Worm (Caenorhabditis elegans) whole organism, L4 larva: ENCODE measurements around the gene F48F7.3.

Source experiments
- F10B5.3 ChIP-seq: sonication (generic microtip); optimal IDR thresholded peaks from 2 replicates; lab custom pipeline; 2016; ENCODE audit warnings: mild to moderate bottlenecking, missing genetic modification characterization, missing compliant biosample characterization
- F37D6.2 ChIP-seq: sonication (generic microtip); optimal IDR thresholded peaks from 2 replicates; lab custom pipeline; 2016; ENCODE audit warnings: mild to moderate bottlenecking, missing genetic modification characterization, missing compliant biosample characterization
- R02D3.7 ChIP-seq: fragments of 150-350 bp; sonication (generic microtip); optimal IDR thresholded peaks from 3 replicates; lab custom pipeline; 2014; ENCODE audit warnings: missing biosample characterization, missing genetic modification characterization
- Y48G9A.11 ChIP-seq: fragments of 200-800 bp; sonication (Bioruptor generic); IDR thresholded peaks from 2 replicates; pipeline ENCODE4 v1.3.6; 2022; ENCODE audit warnings: missing genetic modification reagents, missing genetic modification characterization, missing compliant biosample characterization
- Y75B8A.6 ChIP-seq: fragments of 200-800 bp; sonication (Bioruptor generic); IDR thresholded peaks from 2 replicates; pipeline ENCODE4 v1.3.6; 2022; ENCODE audit warnings: missing genetic modification reagents, missing genetic modification characterization, missing compliant biosample characterization
- aha-1 ChIP-seq: fragments of 150-350 bp; peaks from one replicate; lab custom pipeline; 2014; ENCODE audit warnings: missing biosample characterization, missing genetic modification characterization
- ama-1 ChIP-seq: fragments of 150-350 bp; optimal IDR thresholded peaks from 2 replicates; lab custom pipeline; 2014; ENCODE audit warnings: inconsistent platforms, mixed read lengths
- arid-1 ChIP-seq: fragments of 200-800 bp; sonication (Bioruptor generic); conservative IDR thresholded peaks from 2 replicates; pipeline ENCODE4 v1.3.6; 2022; ENCODE audit warnings: missing genetic modification reagents, missing genetic modification characterization, missing compliant biosample characterization
- daf-16 ChIP-seq, 3 experiments: sonication (generic microtip); optimal IDR thresholded peaks; 2 replicates each; lab custom pipeline; 2016 to 2017; ENCODE audit warnings: missing genetic modification characterization in 3 of 3, missing genetic modification reagents in 3 of 3, mild to moderate bottlenecking in 2 of 3, missing compliant biosample characterization in 2 of 3, missing biosample characterization in 1 of 3, moderate library complexity in 1 of 3
- dmd-6 ChIP-seq: fragments of 200-800 bp; sonication (Bioruptor generic); IDR thresholded peaks from 2 replicates; pipeline ENCODE4 v1.3.6; 2022; ENCODE audit warnings: missing genetic modification reagents, missing genetic modification characterization, missing compliant biosample characterization
- dpl-1 ChIP-seq: fragments of 150-350 bp; optimal IDR thresholded peaks from 2 replicates; lab custom pipeline; 2014; ENCODE audit warnings: missing biosample characterization, missing genetic modification reagents, missing genetic modification characterization
- duxl-1 ChIP-seq: sonication (generic microtip); optimal IDR thresholded peaks from 2 replicates; lab custom pipeline; 2016; ENCODE audit warnings: mild to moderate bottlenecking, missing genetic modification characterization, moderate library complexity, missing compliant biosample characterization; ENCODE audit not compliant: poor library complexity
- dve-1 ChIP-seq: sonication (generic microtip); optimal IDR thresholded peaks from 2 replicates; lab custom pipeline; 2017; ENCODE audit warnings: antibody characterized with exemption, mild to moderate bottlenecking, missing genetic modification characterization, missing compliant biosample characterization; ENCODE audit not compliant: insufficient read depth
- egl-43 ChIP-seq: fragments of 200-800 bp; sonication (Bioruptor generic); IDR thresholded peaks from 2 replicates; pipeline ENCODE4 v1.3.6; 2022; ENCODE audit warnings: missing genetic modification reagents, missing genetic modification characterization, missing compliant biosample characterization
- fkh-10 ChIP-seq: fragments of 150-350 bp; optimal IDR thresholded peaks from 2 replicates; lab custom pipeline; 2014; ENCODE audit warnings: missing biosample characterization, missing genetic modification reagents, missing genetic modification characterization
- hlh-11 ChIP-seq: fragments of 200-800 bp; sonication (Bioruptor generic); optimal IDR thresholded peaks from 2 replicates; lab custom pipeline; 2018; ENCODE audit warnings: mild to moderate bottlenecking, missing genetic modification characterization, missing compliant biosample characterization
- hlh-30 ChIP-seq: sonication (generic microtip); optimal IDR thresholded peaks from 2 replicates; lab custom pipeline; 2017; ENCODE audit warnings: antibody characterized with exemption, mild to moderate bottlenecking, missing genetic modification characterization, missing compliant biosample characterization; ENCODE audit not compliant: insufficient read depth
- hmg-1.1 ChIP-seq: fragments of 200-800 bp; sonication (Bioruptor generic); IDR thresholded peaks from 2 replicates; pipeline ENCODE4 v1.3.6; 2022; ENCODE audit warnings: missing genetic modification reagents, missing genetic modification characterization, missing compliant biosample characterization
- lin-13 ChIP-seq: fragments of 150-350 bp; optimal IDR thresholded peaks from 2 replicates; lab custom pipeline; 2014; ENCODE audit warnings: missing biosample characterization, missing genetic modification reagents, missing genetic modification characterization
- lsy-2 ChIP-seq, 2 experiments: fragments of 150-350 bp in 1 of 2; sonication (generic microtip) in 1 of 2; optimal IDR thresholded peaks; 2 replicates each; lab custom pipeline; 2014 to 2017; ENCODE audit warnings: missing biosample characterization in 2 of 2, missing genetic modification characterization in 2 of 2
- madf-9 ChIP-seq: fragments of 200-800 bp; sonication (Bioruptor generic); conservative IDR thresholded peaks from 2 replicates; pipeline ENCODE4 v1.3.6; 2022; ENCODE audit warnings: missing genetic modification reagents, missing genetic modification characterization, missing compliant biosample characterization
- mdt-29 ChIP-seq: fragments of 200-800 bp; sonication (Bioruptor generic); IDR thresholded peaks from 2 replicates; pipeline ENCODE4 v1.3.6; 2022; ENCODE audit warnings: missing genetic modification reagents, missing genetic modification characterization, missing compliant biosample characterization
- mep-1 ChIP-seq: fragments of 150-350 bp; sonication (generic microtip); optimal IDR thresholded peaks from 3 replicates; lab custom pipeline; 2014; ENCODE audit warnings: missing biosample characterization, missing genetic modification characterization
- mes-2 ChIP-seq: sonication (generic microtip); optimal IDR thresholded peaks from 2 replicates; lab custom pipeline; 2016; ENCODE audit warnings: missing genotype, mild to moderate bottlenecking, missing genetic modification characterization, missing compliant biosample characterization; ENCODE audit not compliant: poor library complexity, severe bottlenecking
- mxl-3 ChIP-seq: fragments of 200-800 bp; sonication (Bioruptor generic); optimal IDR thresholded peaks from 2 replicates; lab custom pipeline; 2018; ENCODE audit warnings: mild to moderate bottlenecking, missing genetic modification characterization, missing compliant biosample characterization
- nhr-10 ChIP-seq: fragments of 150-350 bp; optimal IDR thresholded peaks from 2 replicates; lab custom pipeline; 2014; ENCODE audit warnings: missing biosample characterization, missing genetic modification characterization
- nhr-11 ChIP-seq: fragments of 150-350 bp; optimal IDR thresholded peaks from 2 replicates; lab custom pipeline; 2014; ENCODE audit warnings: missing biosample characterization, missing genetic modification characterization
- nhr-28 ChIP-seq: fragments of 150-350 bp; optimal IDR thresholded peaks from 2 replicates; lab custom pipeline; 2014; ENCODE audit warnings: missing biosample characterization, missing genetic modification characterization
- nhr-41 ChIP-seq: fragments of 200-800 bp; sonication (Bioruptor generic); IDR thresholded peaks from 2 replicates; pipeline ENCODE4 v1.3.6; 2022; ENCODE audit warnings: missing genetic modification reagents, missing genetic modification characterization, missing compliant biosample characterization
- nhr-42 ChIP-seq: fragments of 200-800 bp; sonication (Bioruptor generic); IDR thresholded peaks from 2 replicates; pipeline ENCODE4 v1.3.6; 2022; ENCODE audit warnings: missing genetic modification characterization, missing compliant biosample characterization
- nhr-48 ChIP-seq: sonication (generic microtip); optimal IDR thresholded peaks from 2 replicates; lab custom pipeline; 2016; ENCODE audit warnings: mild to moderate bottlenecking, missing genetic modification characterization, missing compliant biosample characterization
- nhr-6 ChIP-seq: fragments of 150-350 bp; optimal IDR thresholded peaks from 2 replicates; lab custom pipeline; 2014; ENCODE audit warnings: missing biosample characterization, missing genetic modification characterization
- nhr-77 ChIP-seq: fragments of 150-350 bp; optimal IDR thresholded peaks from 2 replicates; lab custom pipeline; 2014; ENCODE audit warnings: missing biosample characterization, missing genetic modification characterization
- pha-4 ChIP-seq, 2 experiments: fragments of 150-350 bp in 1 of 2; fragments of 200-800 bp in 1 of 2; sonication (Bioruptor generic) in 1 of 2; IDR thresholded peaks in 1 of 2; optimal IDR thresholded peaks in 1 of 2; 2 replicates each; pipeline versions ENCODE4 v1.3.6 to Lab custom; 2014 to 2022; ENCODE audit warnings: missing genetic modification characterization in 2 of 2, missing genetic modification reagents in 2 of 2, missing biosample characterization in 1 of 2, missing compliant biosample characterization in 1 of 2
- rbr-2 ChIP-seq: sonication (generic microtip); optimal IDR thresholded peaks from 2 replicates; lab custom pipeline; 2016; ENCODE audit warnings: missing genotype, missing genetic modification characterization, missing compliant biosample characterization
- saeg-2 ChIP-seq: fragments of 200-800 bp; sonication (Bioruptor generic); IDR thresholded peaks from 2 replicates; pipeline ENCODE4 v1.3.6; 2022; ENCODE audit warnings: missing genetic modification reagents, missing genetic modification characterization, missing compliant biosample characterization
- set-16 ChIP-seq: fragments of 200-800 bp; sonication (Bioruptor generic); IDR thresholded peaks from 2 replicates; pipeline ENCODE4 v1.3.6; 2022; ENCODE audit warnings: missing genetic modification reagents, missing genetic modification characterization, missing compliant biosample characterization
- snpc-4 ChIP-seq: fragments of 150-350 bp; optimal IDR thresholded peaks from 2 replicates; lab custom pipeline; 2014; ENCODE audit warnings: missing biosample characterization, missing genetic modification characterization
- spr-3 ChIP-seq: fragments of 200-800 bp; sonication (Bioruptor generic); optimal IDR thresholded peaks from 2 replicates; lab custom pipeline; 2018; ENCODE audit warnings: mild to moderate bottlenecking, missing genetic modification characterization, missing compliant biosample characterization
- tag-97 ChIP-seq: fragments of 200-800 bp; sonication (Bioruptor generic); IDR thresholded peaks from 2 replicates; pipeline ENCODE4 v1.3.6; 2022; ENCODE audit warnings: missing genetic modification characterization, missing compliant biosample characterization
- tra-1 ChIP-seq: fragments of 200-800 bp; sonication (Bioruptor generic); IDR thresholded peaks from 2 replicates; pipeline ENCODE4 v1.3.6; 2022; ENCODE audit warnings: missing genetic modification reagents, missing genetic modification characterization, missing compliant biosample characterization
- unc-130 ChIP-seq: sonication (generic microtip); optimal IDR thresholded peaks from 2 replicates; lab custom pipeline; 2016; ENCODE audit warnings: missing genetic modification reagents, missing genetic modification characterization, missing compliant biosample characterization
- unc-39 ChIP-seq: sonication (generic microtip); optimal IDR thresholded peaks from 2 replicates; lab custom pipeline; 2017; ENCODE audit warnings: missing biosample characterization, missing genetic modification characterization
- zfp-3 ChIP-seq: fragments of 200-800 bp; sonication (Bioruptor generic); conservative IDR thresholded peaks from 2 replicates; pipeline ENCODE4 v1.3.6; 2022; ENCODE audit warnings: missing genetic modification reagents, missing genetic modification characterization, missing compliant biosample characterization
- zip-11 ChIP-seq: fragments of 200-800 bp; sonication (Bioruptor generic); IDR thresholded peaks from 2 replicates; pipeline ENCODE4 v1.3.6; 2022; ENCODE audit warnings: missing genetic modification characterization, missing compliant biosample characterization

F48F7.3 gene

ce11 chrX:13944184-13944583 is 19.1 kb upstream of the F48F7.3 start:
- TF ChIP-seq F10B5.3 (tag; lab: Kevin White, UChicago) (no peak), Y75B8A.6 (GFP tag; lab: Robert Waterston, UW) (no peak), lin-13 (no peak), fkh-10 (GFP tag; lab: Kevin White, UChicago) (no peak), nhr-11 (tag; lab: Kevin White, UChicago) (no peak), aha-1 (no peak), R02D3.7 (tag; lab: Kevin White, UChicago) (no peak), nhr-41 (no peak), zip-11 (no peak), nhr-77 (tag; lab: Kevin White, UChicago) (no peak), nhr-42 (GFP tag; lab: Robert Waterston, UW) (no peak), hlh-11 (no peak)

DNA sequence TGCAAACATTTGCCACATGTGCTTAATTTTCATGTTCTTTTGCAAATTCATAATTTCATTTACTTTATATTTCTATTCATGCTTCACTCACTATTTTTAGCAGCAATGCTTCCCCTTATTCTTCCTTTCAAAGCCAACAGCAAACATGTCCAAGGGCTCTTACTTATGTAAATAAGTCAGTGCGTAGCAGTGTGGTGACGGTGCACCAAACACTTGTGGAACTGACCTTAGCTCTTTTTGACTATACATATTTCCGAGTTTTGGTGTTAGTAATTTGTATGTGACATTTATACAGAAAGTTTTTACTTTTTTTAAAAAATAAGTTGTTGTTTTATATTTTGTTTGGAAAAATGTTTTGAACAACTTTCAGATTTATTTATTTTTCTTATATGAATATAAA is 18.2 kb upstream of the F48F7.3 start:
- TF ChIP-seq arid-1 (GFP tag; lab: Robert Waterston, UW) (no peak), aha-1 (peak; percentile 95)

ce11 chrX:13945524-13945923 is 17.8 kb upstream of the F48F7.3 start:
- peak; percentile 69 for TF ChIP-seq F37D6.2
- 0 out of 2 replicates have a peak, but pooled peaks have one; percentile 31 for TF ChIP-seq arid-1 (GFP tag; lab: Robert Waterston, UW)
- TF ChIP-seq hlh-11: peak; percentile 71
- 0 out of 2 replicates have a peak, but pooled peaks have one; percentile 45 for TF ChIP-seq saeg-2 (GFP tag; lab: Robert Waterston, UW)
- TF ChIP-seq nhr-28 (tag; lab: Kevin White, UChicago): peak; percentile 39
- peak; percentile 81 for TF ChIP-seq mxl-3
- TF ChIP-seq tra-1: 0 out of 2 replicates have a peak, but pooled peaks have one; percentile 49
- peak; percentile 30 to 47 for TF ChIP-seq lsy-2 (tag; optimal IDR thresholded peaks at IDR 0.05; lab: Kevin White, UChicago)
- TF ChIP-seq set-16 (GFP tag; lab: Robert Waterston, UW): peak; percentile 64
- TF ChIP-seq nhr-10 (tag; lab: Kevin White, UChicago): no peak
- TF ChIP-seq nhr-77 (tag; lab: Kevin White, UChicago): peak; percentile 1
- no peak for TF ChIP-seq R02D3.7 (tag; lab: Kevin White, UChicago)
- peak; percentile 39 for TF ChIP-seq dmd-6 (GFP tag; lab: Robert Waterston, UW)
- TF ChIP-seq Y48G9A.11 (GFP tag; lab: Robert Waterston, UW): no peak
- TF ChIP-seq egl-43: peak; percentile 82
- no peak for TF ChIP-seq nhr-42 (GFP tag; lab: Robert Waterston, UW)
- TF ChIP-seq spr-3 (GFP tag; lab: Kevin White, UChicago): no peak
- TF ChIP-seq hmg-1.1 (GFP tag; lab: Robert Waterston, UW): peak; percentile 90
- TF ChIP-seq nhr-6 (tag; lab: Kevin White, UChicago): peak; percentile 64
- TF ChIP-seq lin-13: peak; percentile 47
- TF ChIP-seq pha-4 (GFP tag; IDR thresholded peaks at IDR 0.05; lab: Robert Waterston, UW): peak; percentile 36; the same call in 1 of the 2 replicates
- TF ChIP-seq pha-4 (tag; optimal IDR thresholded peaks at IDR 0.05; lab: Kevin White, UChicago): no peak
- TF ChIP-seq nhr-48 (tag; lab: Kevin White, UChicago): peak; percentile 28
- TF ChIP-seq tag-97 (GFP tag; lab: Robert Waterston, UW): no peak
- no peak for TF ChIP-seq daf-16 (GFP tag; optimal IDR thresholded peaks at IDR 0.05; lab: Kevin White, UChicago)
- TF ChIP-seq daf-16 (tag; optimal IDR thresholded peaks at IDR 0.05; lab: Kevin White, UChicago): peak; percentile 25
- peak; percentile 57 for TF ChIP-seq snpc-4 (tag; lab: Kevin White, UChicago)
- no peak for TF ChIP-seq unc-130
- no peak for TF ChIP-seq unc-39
- TF ChIP-seq rbr-2 (tag; lab: Kevin White, UChicago): peak; percentile 83
- peak; percentile 72 for TF ChIP-seq mes-2 (tag; lab: Kevin White, UChicago)
- TF ChIP-seq dpl-1: peak; percentile 0
- no peak for TF ChIP-seq zfp-3 (GFP tag; lab: Robert Waterston, UW)
- TF ChIP-seq hlh-30 (tag; lab: Kevin White, UChicago): peak; percentile 85
- TF ChIP-seq mdt-29: no peak
- no peak for TF ChIP-seq ama-1 (lab: Kevin White, UChicago)
- TF ChIP-seq duxl-1: peak; percentile 9
- peak; percentile 40; the same call in 1 of the 2 replicates for TF ChIP-seq madf-9
- TF ChIP-seq fkh-10 (GFP tag; lab: Kevin White, UChicago): peak; percentile 68
- peak; percentile 73 for TF ChIP-seq mep-1
- peak; percentile 62 for TF ChIP-seq nhr-11 (tag; lab: Kevin White, UChicago)
- peak; percentile 45 for TF ChIP-seq dve-1 (tag; lab: Kevin White, UChicago)
